Fruit fly (Drosophila melanogaster) whole organism, pupa: Measurements from ENCODE around the gene eas.
A peak's percentile ranks its signal among the peaks of the same experiment; 100 is the strongest.

ENCODE experiments used
- CG10348 ChIP-seq: fragments of 200-800 bp; sonication (Bioruptor generic); IDR thresholded peaks from 2 replicates; pipeline ENCODE4 v1.3.6; 2022; ENCODE audit warnings: missing biosample characterization, missing genetic modification characterization
- CG12605 ChIP-seq: fragments of 200-800 bp; sonication (Bioruptor generic); IDR thresholded peaks from 2 replicates; pipeline ENCODE4 v1.3.6; 2022; ENCODE audit warnings: missing biosample characterization, missing genetic modification characterization
- CG13204 ChIP-seq: fragments of 200-800 bp; sonication (Bioruptor generic); optimal IDR thresholded peaks from 2 replicates; lab custom pipeline; 2018; ENCODE audit warnings: missing biosample characterization, mild to moderate bottlenecking, missing genetic modification characterization, moderate library complexity
- CG14655 ChIP-seq: fragments of 200-800 bp; sonication (Bioruptor generic); optimal IDR thresholded peaks from 3 replicates; lab custom pipeline; 2017; ENCODE audit warnings: mild to moderate bottlenecking, missing biosample characterization, missing genetic modification reagents, missing genetic modification characterization
- CG15710 ChIP-seq: fragments of 200-800 bp; sonication (Bioruptor generic); optimal IDR thresholded peaks from 2 replicates; lab custom pipeline; 2018; ENCODE audit warnings: missing biosample characterization, mild to moderate bottlenecking, missing genetic modification characterization, moderate library complexity
- CG17806 ChIP-seq: fragments of 200-800 bp; sonication (Bioruptor generic); optimal IDR thresholded peaks from 2 replicates; lab custom pipeline; 2018; ENCODE audit warnings: missing biosample characterization, mild to moderate bottlenecking, missing genetic modification characterization, moderate library complexity
- CG32121 ChIP-seq: fragments of 200-800 bp; sonication (Bioruptor generic); IDR thresholded peaks from 2 replicates; pipeline ENCODE4 v1.3.6; 2022; ENCODE audit warnings: missing biosample characterization, missing genetic modification characterization
- CG34367 ChIP-seq: fragments of 200-800 bp; sonication (Bioruptor generic); optimal IDR thresholded peaks from 2 replicates; lab custom pipeline; 2018; ENCODE audit warnings: missing biosample characterization, mild to moderate bottlenecking, missing genetic modification characterization
- CG4496 ChIP-seq: fragments of 200-800 bp; sonication (Bioruptor generic); IDR thresholded peaks from 3 replicates; pipeline ENCODE4 v1.3.6; 2022; ENCODE audit warnings: missing biosample characterization, missing genetic modification characterization
- CG8159 ChIP-seq: fragments of 200-800 bp; sonication (Bioruptor generic); optimal IDR thresholded peaks from 3 replicates; lab custom pipeline; 2018; ENCODE audit warnings: missing biosample characterization, mild to moderate bottlenecking, missing genetic modification characterization, moderate library complexity
- CG8301 ChIP-seq: fragments of 200-800 bp; sonication (Bioruptor generic); optimal IDR thresholded peaks from 2 replicates; lab custom pipeline; 2018; ENCODE audit warnings: missing biosample characterization, mild to moderate bottlenecking, missing genetic modification characterization
- CG9948 ChIP-seq: fragments of 200-800 bp; sonication (Bioruptor generic); optimal IDR thresholded peaks from 2 replicates; lab custom pipeline; 2018; ENCODE audit warnings: missing biosample characterization, mild to moderate bottlenecking, missing genetic modification characterization, moderate library complexity
- D1 ChIP-seq: fragments of 200-800 bp; sonication (Bioruptor generic); optimal IDR thresholded peaks from 2 replicates; lab custom pipeline; 2018; ENCODE audit warnings: missing biosample characterization, mild to moderate bottlenecking, missing genetic modification characterization, moderate library complexity
- EcR ChIP-seq: fragments of 200-800 bp; sonication (Bioruptor generic); optimal IDR thresholded peaks from 3 replicates; lab custom pipeline; 2019; ENCODE audit warnings: missing biosample characterization, missing genetic modification characterization, mild to moderate bottlenecking, moderate library complexity, missing genetic modification reagents
- Ets98B ChIP-seq: fragments of 200-800 bp; sonication (Bioruptor generic); IDR thresholded peaks from 2 replicates; pipeline ENCODE4 v1.3.6; 2022; ENCODE audit warnings: missing biosample characterization, missing genetic modification characterization
- Pif1A ChIP-seq: fragments of 200-800 bp; sonication (Bioruptor generic); optimal IDR thresholded peaks from 3 replicates; lab custom pipeline; 2016; ENCODE audit warnings: missing biosample characterization, missing genetic modification characterization
- Pif1B ChIP-seq: fragments of 200-800 bp; sonication (Bioruptor generic); optimal IDR thresholded peaks from 3 replicates; lab custom pipeline; 2016; ENCODE audit warnings: missing biosample characterization, missing genetic modification characterization
- Snoo ChIP-seq: fragments of 200-800 bp; sonication (Bioruptor generic); optimal IDR thresholded peaks from 3 replicates; lab custom pipeline; 2017; ENCODE audit warnings: missing biosample characterization, mild to moderate bottlenecking, missing genetic modification characterization, inconsistent platforms
- fd96Ca ChIP-seq: fragments of 200-800 bp; sonication (Bioruptor generic); IDR thresholded peaks from 3 replicates; pipeline ENCODE4 v1.3.6; 2022; ENCODE audit warnings: missing biosample characterization, missing genetic modification characterization
- gl ChIP-seq: fragments of 200-800 bp; sonication (Bioruptor generic); optimal IDR thresholded peaks from 2 replicates; lab custom pipeline; 2018; ENCODE audit warnings: missing biosample characterization, mild to moderate bottlenecking, missing genetic modification characterization
- rn ChIP-seq: fragments of 200-800 bp; sonication (Bioruptor generic); IDR thresholded peaks from 2 replicates; pipeline ENCODE4 v1.3.6; 2022; ENCODE audit warnings: missing biosample characterization, missing genetic modification characterization

Gene eas

dm6 chrX:16277878-16278506, at the start of gene eas:
Gene eas (plus strand): TSS chrX:16278328.
- 0 out of 3 replicates have a peak, but pooled peaks have one; percentile 15 for TF ChIP-seq CG4496 (GFP tag; lab: Robert Waterston, UW)
- no peak; the same call in 1 of the 2 replicates for TF ChIP-seq Ets98B (GFP tag; lab: Robert Waterston, UW)
- 0 out of 3 replicates have a peak, but pooled peaks have one; percentile 36 for TF ChIP-seq fd96Ca
- TF ChIP-seq CG34367 (tag; lab: Kevin White, UChicago) = no peak

dm6 chrX:16231292-16231691, 46.8 kb upstream of the eas start:
- TF ChIP-seq CG32121 (GFP tag; lab: Robert Waterston, UW) (no peak), CG12605 (GFP tag; lab: Robert Waterston, UW) (no peak), CG13204 (GFP tag; lab: Kevin White, UChicago) (no peak), CG10348 (no peak), CG14655 (GFP tag; lab: Kevin White, UChicago) (no peak), CG17806 (tag; lab: Kevin White, UChicago) (no peak), gl (tag; lab: Kevin White, UChicago) (no peak), CG8159 (tag; lab: Kevin White, UChicago) (no peak), rn (GFP tag; lab: Robert Waterston, UW) (no peak), Pif1B (GFP tag; lab: Kevin White, UChicago) (no peak), D1 (tag; lab: Kevin White, UChicago) (no peak), EcR (GFP tag; lab: Kevin White, UChicago) (no peak), Snoo (tag; lab: Kevin White, UChicago) (no peak), CG8301 (tag; lab: Kevin White, UChicago) (no peak), Pif1A (no peak), fd96Ca (no peak), CG9948 (tag; lab: Kevin White, UChicago) (no peak)

- TF ChIP-seq CG12605 (GFP tag; lab: Robert Waterston, UW) = no peak
- no peak for TF ChIP-seq CG34367 (tag; lab: Kevin White, UChicago)
- TF ChIP-seq CG8301 (tag; lab: Kevin White, UChicago) = no peak
- TF ChIP-seq D1 (tag; lab: Kevin White, UChicago) = no peak
- TF ChIP-seq Snoo (tag; lab: Kevin White, UChicago) = no peak
- no peak for TF ChIP-seq Pif1B (GFP tag; lab: Kevin White, UChicago)
- TF ChIP-seq CG13204 (GFP tag; lab: Kevin White, UChicago) = no peak
- TF ChIP-seq Pif1A = no peak
- no peak for TF ChIP-seq fd96Ca
- no peak for TF ChIP-seq CG10348
- TF ChIP-seq CG8159 (tag; lab: Kevin White, UChicago) = no peak
- TF ChIP-seq gl (tag; lab: Kevin White, UChicago) = no peak
- no peak for TF ChIP-seq CG14655 (GFP tag; lab: Kevin White, UChicago)
- TF ChIP-seq CG4496 (GFP tag; lab: Robert Waterston, UW) = no peak
Observed at dm6 chrX:16241831-16242451, 36.2 kb upstream of the eas start.

DNA sequence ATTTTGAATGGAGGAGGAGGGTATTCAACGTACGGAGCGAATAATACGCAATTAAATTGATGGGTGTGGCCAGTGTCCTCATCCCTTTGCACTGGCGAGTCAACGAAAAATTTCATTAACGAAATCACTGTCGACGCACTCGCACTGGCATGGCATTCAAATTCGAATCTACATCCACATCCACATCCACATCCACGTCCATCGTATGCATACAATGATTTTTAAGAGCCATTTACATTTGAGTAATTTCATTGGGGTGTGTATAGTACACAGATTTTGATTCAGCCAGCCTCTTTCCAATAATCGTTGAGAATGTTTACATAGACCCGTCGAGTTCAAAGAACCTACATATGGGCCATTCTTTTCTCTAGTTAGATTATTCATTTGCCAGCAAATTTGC, 34.1 kb upstream of the eas start:
- TF ChIP-seq CG10348 (no peak), Ets98B (GFP tag; lab: Robert Waterston, UW) (no peak), rn (GFP tag; lab: Robert Waterston, UW) (no peak), CG8301 (tag; lab: Kevin White, UChicago) (no peak), Pif1A (no peak), CG4496 (GFP tag; lab: Robert Waterston, UW) (no peak), CG15710 (tag; lab: Kevin White, UChicago) (no peak), CG8159 (tag; lab: Kevin White, UChicago) (no peak), EcR (GFP tag; lab: Kevin White, UChicago) (no peak)

- no peak for TF ChIP-seq CG15710 (tag; lab: Kevin White, UChicago)
- no peak for TF ChIP-seq CG17806 (tag; lab: Kevin White, UChicago)
- peak; percentile 34 for TF ChIP-seq D1 (tag; lab: Kevin White, UChicago)
- TF ChIP-seq fd96Ca = no peak
- TF ChIP-seq, all 21 proteins: peak for 1
Observed at dm6 chrX:16244731-16245130, 33.4 kb upstream of the eas start.

- TF ChIP-seq CG10348 = no peak
- TF ChIP-seq CG4496 (GFP tag; lab: Robert Waterston, UW) = peak; percentile 52; the same call in 1 of the 3 replicates
- TF ChIP-seq D1 (tag; lab: Kevin White, UChicago) = no peak
- no peak for TF ChIP-seq CG13204 (GFP tag; lab: Kevin White, UChicago)
- peak; percentile 60; the same call in 2 of the 3 replicates for TF ChIP-seq fd96Ca
- TF ChIP-seq CG9948 (tag; lab: Kevin White, UChicago) = peak; percentile 68
- no peak for TF ChIP-seq rn (GFP tag; lab: Robert Waterston, UW)
- TF ChIP-seq Pif1B (GFP tag; lab: Kevin White, UChicago) = peak; percentile 51
- peak; percentile 59 for TF ChIP-seq CG14655 (GFP tag; lab: Kevin White, UChicago)
- 0 out of 2 replicates have a peak, but pooled peaks have one; percentile 46 for TF ChIP-seq Ets98B (GFP tag; lab: Robert Waterston, UW)
- TF ChIP-seq CG8301 (tag; lab: Kevin White, UChicago) = peak; percentile 54
- peak; percentile 71 for TF ChIP-seq CG8159 (tag; lab: Kevin White, UChicago)
- TF ChIP-seq Pif1A = peak; percentile 63
- TF ChIP-seq CG34367 (tag; lab: Kevin White, UChicago) = peak; percentile 69
- peak; percentile 68 for TF ChIP-seq CG15710 (tag; lab: Kevin White, UChicago)
- TF ChIP-seq EcR (GFP tag; lab: Kevin White, UChicago) = no peak
- TF ChIP-seq Snoo (tag; lab: Kevin White, UChicago) = peak; percentile 49
- TF ChIP-seq gl (tag; lab: Kevin White, UChicago) = no peak
- peak; percentile 69 for TF ChIP-seq CG17806 (tag; lab: Kevin White, UChicago)
- TF ChIP-seq CG32121 (GFP tag; lab: Robert Waterston, UW) = peak; percentile 33; the same call in 1 of the 2 replicates
- TF ChIP-seq CG12605 (GFP tag; lab: Robert Waterston, UW) = peak; percentile 38; the same call in 1 of the 2 replicates
Observed at dm6 chrX:16263415-16263814, 14.7 kb upstream of the eas start.
